Fruit fly (Drosophila melanogaster) whole organism, embryonic: ENCODE measurements around the gene CG5225.

Source experiments
- Aef1 ChIP-seq: fragments of 200-800 bp; sonication (Bioruptor generic); IDR thresholded peaks from 3 replicates; pipeline ENCODE4 v1.3.6; 2022; ENCODE audit warnings: missing biosample characterization, missing genetic modification characterization
- Blimp-1 ChIP-seq: fragments of 200-800 bp; sonication (Bioruptor generic); optimal IDR thresholded peaks from 3 replicates; lab custom pipeline; 2018; ENCODE audit warnings: missing biosample characterization, missing genetic modification characterization, mild to moderate bottlenecking, moderate library complexity, missing genetic modification reagents
- BtbVII ChIP-seq: fragments of 200-800 bp; sonication (Bioruptor generic); optimal IDR thresholded peaks from 3 replicates; lab custom pipeline; 2017; ENCODE audit warnings: missing biosample characterization, mild to moderate bottlenecking, missing genetic modification characterization
- CG10274 ChIP-seq: fragments of 200-800 bp; sonication (Bioruptor generic); optimal IDR thresholded peaks from 3 replicates; lab custom pipeline; 2017; ENCODE audit warnings: missing biosample characterization, mild to moderate bottlenecking, missing genetic modification characterization
- CG12391 ChIP-seq: fragments of 200-800 bp; sonication (Bioruptor generic); optimal IDR thresholded peaks from 3 replicates; lab custom pipeline; 2018; ENCODE audit warnings: missing biosample characterization, mild to moderate bottlenecking, missing genetic modification characterization, moderate library complexity
- CG12769 ChIP-seq: fragments of 200-800 bp; sonication (Bioruptor generic); optimal IDR thresholded peaks from 2 replicates; lab custom pipeline; 2019; ENCODE audit warnings: missing biosample characterization, mild to moderate bottlenecking, missing genetic modification characterization, moderate library complexity
- CG13123 ChIP-seq: fragments of 200-800 bp; sonication (Bioruptor generic); optimal IDR thresholded peaks from 2 replicates; lab custom pipeline; 2016; ENCODE audit warnings: missing biosample characterization, missing genetic modification characterization
- CG14441 ChIP-seq: fragments of 200-800 bp; sonication (Bioruptor generic); IDR thresholded peaks from 2 replicates; pipeline ENCODE4 v1.3.6; 2022; ENCODE audit warnings: missing biosample characterization, missing genetic modification characterization
- CG15011 ChIP-seq: fragments of 200-800 bp; sonication (Bioruptor generic); optimal IDR thresholded peaks from 3 replicates; lab custom pipeline; 2018; ENCODE audit warnings: missing biosample characterization, mild to moderate bottlenecking, missing genetic modification characterization
- CG1529 ChIP-seq: fragments of 200-800 bp; sonication (Bioruptor generic); optimal IDR thresholded peaks from 3 replicates; lab custom pipeline; 2018; ENCODE audit warnings: missing biosample characterization, missing genetic modification characterization
- CG17186 ChIP-seq: fragments of 200-800 bp; sonication (Bioruptor generic); optimal IDR thresholded peaks from 3 replicates; lab custom pipeline; 2017; ENCODE audit warnings: missing biosample characterization, missing genetic modification reagents, missing genetic modification characterization
- CG17328 ChIP-seq: fragments of 200-800 bp; sonication (Bioruptor generic); IDR thresholded peaks from 2 replicates; pipeline ENCODE4 v1.3.6; 2022; ENCODE audit warnings: missing biosample characterization, missing genetic modification characterization
- CG17912 ChIP-seq: fragments of 200-800 bp; sonication (Bioruptor generic); optimal IDR thresholded peaks from 2 replicates; lab custom pipeline; 2018; ENCODE audit warnings: missing biosample characterization, mild to moderate bottlenecking, missing genetic modification characterization
- CG2120 ChIP-seq: fragments of 200-800 bp; sonication (Bioruptor generic); optimal IDR thresholded peaks from 3 replicates; lab custom pipeline; 2016; ENCODE audit warnings: missing biosample characterization, missing genetic modification characterization
- CG2678 ChIP-seq: fragments of 200-800 bp; sonication (Bioruptor generic); optimal IDR thresholded peaks from 3 replicates; lab custom pipeline; 2019; ENCODE audit warnings: missing biosample characterization, mild to moderate bottlenecking, missing genetic modification characterization, moderate library complexity
- CG2712 ChIP-seq: fragments of 200-800 bp; optimal IDR thresholded peaks from 3 replicates; lab custom pipeline; 2019; ENCODE audit warnings: missing biosample characterization, mild to moderate bottlenecking, missing genetic modification characterization, moderate library complexity
- CG30403 ChIP-seq: fragments of 200-800 bp; sonication (Bioruptor generic); optimal IDR thresholded peaks from 3 replicates; lab custom pipeline; 2016; ENCODE audit warnings: missing biosample characterization, missing genetic modification characterization
- CG32767 ChIP-seq: fragments of 200-800 bp; sonication (Bioruptor generic); IDR thresholded peaks from 2 replicates; pipeline ENCODE4 v1.3.6; 2022; ENCODE audit warnings: missing biosample characterization, missing genetic modification characterization
- CG34422 ChIP-seq: fragments of 200-800 bp; sonication (Bioruptor generic); IDR thresholded peaks from 3 replicates; pipeline ENCODE4 v1.3.6; 2022; ENCODE audit warnings: missing biosample characterization, missing genetic modification characterization
- CG4424 ChIP-seq: fragments of 200-800 bp; sonication (Bioruptor generic); optimal IDR thresholded peaks from 3 replicates; lab custom pipeline; 2016; ENCODE audit warnings: missing biosample characterization, missing genetic modification characterization
- CG4617 ChIP-seq: fragments of 200-800 bp; sonication (Bioruptor generic); optimal IDR thresholded peaks from 3 replicates; lab custom pipeline; 2016; ENCODE audit warnings: missing biosample characterization, missing genetic modification characterization, borderline replicate concordance
- CG7271 ChIP-seq: fragments of 200-800 bp; sonication (Bioruptor generic); optimal IDR thresholded peaks from 2 replicates; lab custom pipeline; 2018; ENCODE audit warnings: missing biosample characterization, mild to moderate bottlenecking, missing genetic modification characterization, moderate library complexity
- CG7928 ChIP-seq: fragments of 200-800 bp; sonication (Bioruptor generic); optimal IDR thresholded peaks from 2 replicates; lab custom pipeline; 2017; ENCODE audit warnings: missing biosample characterization, mild to moderate bottlenecking, missing genetic modification characterization
- CG8290 ChIP-seq, 3 experiments: fragments of 200-800 bp; sonication (Bioruptor generic); optimal IDR thresholded peaks; 2 replicates each; lab custom pipeline; 2016 to 2019; ENCODE audit warnings: missing biosample characterization in 3 of 3, missing genetic modification characterization in 3 of 3, mild to moderate bottlenecking in 2 of 3, moderate library complexity in 1 of 3
- CG8944 ChIP-seq: fragments of 200-800 bp; sonication (Bioruptor generic); optimal IDR thresholded peaks from 3 replicates; lab custom pipeline; 2016; ENCODE audit warnings: missing biosample characterization, missing genetic modification characterization
- CG9797 ChIP-seq: fragments of 200-800 bp; sonication (Bioruptor generic); optimal IDR thresholded peaks from 3 replicates; lab custom pipeline; 2018; ENCODE audit warnings: missing biosample characterization, mild to moderate bottlenecking, missing genetic modification characterization
- D19A ChIP-seq: fragments of 200-800 bp; optimal IDR thresholded peaks from 3 replicates; lab custom pipeline; 2019; ENCODE audit warnings: missing biosample characterization, mild to moderate bottlenecking, missing genetic modification characterization, moderate library complexity
- H2.0 ChIP-seq: fragments of 200-800 bp; sonication (Bioruptor generic); IDR thresholded peaks from 2 replicates; pipeline ENCODE4 v1.3.6; 2022; ENCODE audit warnings: missing biosample characterization, missing genetic modification characterization
- HLH54F ChIP-seq: fragments of 200-800 bp; sonication (Bioruptor generic); optimal IDR thresholded peaks from 3 replicates; lab custom pipeline; 2016; ENCODE audit warnings: missing biosample characterization, missing genetic modification characterization
- HLHmδ ChIP-seq: fragments of 200-800 bp; sonication (Bioruptor generic); optimal IDR thresholded peaks from 2 replicates; lab custom pipeline; 2018; ENCODE audit warnings: missing biosample characterization, mild to moderate bottlenecking, missing genetic modification characterization, moderate library complexity
- Hey ChIP-seq: fragments of 200-800 bp; sonication (Bioruptor generic); optimal IDR thresholded peaks from 3 replicates; lab custom pipeline; 2018; ENCODE audit warnings: missing biosample characterization, mild to moderate bottlenecking, missing genetic modification characterization
- Hmx ChIP-seq: fragments of 200-800 bp; sonication (Bioruptor generic); optimal IDR thresholded peaks from 2 replicates; lab custom pipeline; 2016; ENCODE audit warnings: missing biosample characterization, missing genetic modification characterization
- Hr3 ChIP-seq: fragments of 200-800 bp; sonication (Bioruptor generic); optimal IDR thresholded peaks from 3 replicates; lab custom pipeline; 2016; ENCODE audit warnings: missing biosample characterization, missing genetic modification characterization
- Hr39 ChIP-seq: fragments of >200 bp; optimal IDR thresholded peaks from 2 replicates; lab custom pipeline; 2017
- Hr51 ChIP-seq, 2 experiments: fragments of 200-800 bp; sonication (Bioruptor generic); optimal IDR thresholded peaks; 2 replicates in 1 of 2; 3 replicates in 1 of 2; lab custom pipeline; 2016 to 2018; ENCODE audit warnings: missing biosample characterization in 2 of 2, missing genetic modification characterization in 2 of 2, mild to moderate bottlenecking in 1 of 2, moderate library complexity in 1 of 2
- NC2β ChIP-seq: fragments of 200-800 bp; sonication (Bioruptor generic); optimal IDR thresholded peaks from 2 replicates; lab custom pipeline; 2016; ENCODE audit warnings: missing biosample characterization, missing genetic modification characterization
- Oli ChIP-seq: fragments of 200-800 bp; sonication (Bioruptor generic); optimal IDR thresholded peaks from 2 replicates; lab custom pipeline; 2018; ENCODE audit warnings: missing biosample characterization, mild to moderate bottlenecking, missing genetic modification characterization, moderate library complexity
- PHDP ChIP-seq: fragments of 200-800 bp; sonication (Bioruptor generic); optimal IDR thresholded peaks from 3 replicates; lab custom pipeline; 2018; ENCODE audit warnings: missing biosample characterization, mild to moderate bottlenecking, missing genetic modification characterization, moderate library complexity
- Ravus ChIP-seq: fragments of 200-800 bp; sonication (Bioruptor generic); IDR thresholded peaks from 2 replicates; pipeline ENCODE4 v1.3.6; 2022; ENCODE audit warnings: missing biosample characterization, missing genetic modification characterization
- Xrp1 ChIP-seq: fragments of 200-800 bp; sonication (Bioruptor generic); IDR thresholded peaks from 2 replicates; pipeline ENCODE4 v1.3.6; 2022; ENCODE audit warnings: missing biosample characterization, missing genetic modification characterization
- bsh ChIP-seq, 2 experiments: fragments of 200-800 bp; sonication (Bioruptor generic); optimal IDR thresholded peaks; 2 replicates each; lab custom pipeline; 2017 to 2018; ENCODE audit warnings: mild to moderate bottlenecking in 2 of 2, missing biosample characterization in 2 of 2, missing genetic modification characterization in 2 of 2, moderate library complexity in 1 of 2
- dm ChIP-seq: fragments of 200-800 bp; sonication (Bioruptor generic); optimal IDR thresholded peaks from 3 replicates; lab custom pipeline; 2016; ENCODE audit warnings: missing biosample characterization, missing genetic modification characterization
- eyg ChIP-seq: fragments of 200-800 bp; sonication (Bioruptor generic); optimal IDR thresholded peaks from 3 replicates; lab custom pipeline; 2016; ENCODE audit warnings: missing biosample characterization, missing genetic modification characterization
- fd64A ChIP-seq: fragments of 200-800 bp; sonication (Bioruptor generic); optimal IDR thresholded peaks from 3 replicates; lab custom pipeline; 2018; ENCODE audit warnings: missing biosample characterization, mild to moderate bottlenecking, missing genetic modification characterization
- gsb-n ChIP-seq: fragments of 200-800 bp; sonication (Bioruptor generic); optimal IDR thresholded peaks from 3 replicates; lab custom pipeline; 2018; ENCODE audit warnings: missing biosample characterization, mild to moderate bottlenecking, missing genetic modification characterization
- ind ChIP-seq: fragments of 200-800 bp; sonication (Bioruptor generic); optimal IDR thresholded peaks from 3 replicates; lab custom pipeline; 2016; ENCODE audit warnings: missing biosample characterization, missing genetic modification characterization
- lab ChIP-seq: fragments of 200-800 bp; sonication (Bioruptor generic); optimal IDR thresholded peaks from 3 replicates; lab custom pipeline; 2017; ENCODE audit warnings: missing biosample characterization, missing genetic modification characterization, mild to moderate bottlenecking, moderate library complexity, missing genetic modification reagents
- sens ChIP-seq: fragments of 200-800 bp; sonication (Bioruptor generic); peaks from one replicate; lab custom pipeline; 2016; ENCODE audit warnings: missing biosample characterization, missing genetic modification characterization
- stwl ChIP-seq: fragments of 200-800 bp; sonication (Bioruptor generic); optimal IDR thresholded peaks from 3 replicates; lab custom pipeline; 2018; ENCODE audit warnings: missing biosample characterization, mild to moderate bottlenecking, missing genetic modification characterization, moderate library complexity
- tin ChIP-seq: fragments of 200-800 bp; sonication (Bioruptor generic); optimal IDR thresholded peaks from 3 replicates; lab custom pipeline; 2016; ENCODE audit warnings: missing biosample characterization, missing genetic modification characterization
- vnd ChIP-seq: fragments of 200-800 bp; sonication (Bioruptor generic); IDR thresholded peaks from 3 replicates; pipeline ENCODE4 v1.3.6; 2022; ENCODE audit warnings: missing biosample characterization, missing genetic modification characterization; ENCODE audit not compliant: partially characterized antibody

CG5225 gene

dm6 chr3R:16991781-16992180 is 36.7 kb upstream of the CG5225 start, which contains the start of gene EMC2B (continued):
- TF ChIP-seq BtbVII: no peak
- peak; percentile 34 for TF ChIP-seq Oli (tag; lab: Kevin White, UChicago)
- peak; percentile 31 for TF ChIP-seq lab (GFP tag; lab: Kevin White, UChicago)
- peak; percentile 75 for TF ChIP-seq eyg (GFP tag; lab: Kevin White, UChicago)
- no peak for TF ChIP-seq fd64A (GFP tag; lab: Kevin White, UChicago)
- TF ChIP-seq Ravus: no peak
- TF ChIP-seq dm: peak; percentile 43
- TF ChIP-seq CG4424 (GFP tag; lab: Kevin White, UChicago): peak; percentile 5
- TF ChIP-seq sens (GFP tag; lab: Kevin White, UChicago): peak; percentile 86
- peak; percentile 58 for TF ChIP-seq CG30403
- no peak for TF ChIP-seq PHDP
- TF ChIP-seq CG34422 (GFP tag; lab: Robert Waterston, UW): no peak
- no peak for TF ChIP-seq vnd (GFP tag; lab: Robert Waterston, UW)
- TF ChIP-seq Hr51 (GFP tag; optimal IDR thresholded peaks at IDR 0.05; lab: Kevin White, UChicago): peak in 1 of 2 experiments; percentile 16
- no peak for TF ChIP-seq CG32767 (GFP tag; lab: Robert Waterston, UW)
- TF ChIP-seq H2.0 (GFP tag; lab: Robert Waterston, UW): no peak
- no peak for TF ChIP-seq CG1529 (GFP tag; lab: Kevin White, UChicago)
- peak; percentile 69 for TF ChIP-seq CG2120 (GFP tag; lab: Kevin White, UChicago)
- TF ChIP-seq CG17186: no peak
- no peak for TF ChIP-seq Hr39
- TF ChIP-seq CG2678 (tag; lab: Kevin White, UChicago): peak; percentile 46
- TF ChIP-seq tin (GFP tag; lab: Kevin White, UChicago): peak; percentile 23
- peak; percentile 17 for TF ChIP-seq NC2β
- no peak for TF ChIP-seq CG7928
- peak; percentile 1 for TF ChIP-seq CG8944 (GFP tag; lab: Kevin White, UChicago)
- TF ChIP-seq D19A (tag; lab: Kevin White, UChicago): peak; percentile 81
- peak; percentile 38 for TF ChIP-seq CG2712 (tag; lab: Kevin White, UChicago)
- no peak for TF ChIP-seq CG10274 (GFP tag; lab: Kevin White, UChicago)
- peak; percentile 36 for TF ChIP-seq ind (GFP tag; lab: Kevin White, UChicago)
- TF ChIP-seq Blimp-1 (GFP tag; lab: Kevin White, UChicago): no peak
- TF ChIP-seq Hr3: peak; percentile 39
- no peak for TF ChIP-seq Hmx
- peak; percentile 88 for TF ChIP-seq stwl
- peak in 1 of 2 experiments; percentile 8 for TF ChIP-seq bsh (GFP tag; optimal IDR thresholded peaks at IDR 0.05; lab: Kevin White, UChicago)
- peak; percentile 39 for TF ChIP-seq HLH54F (GFP tag; lab: Kevin White, UChicago)
- TF ChIP-seq CG9797 (GFP tag; lab: Kevin White, UChicago): peak; percentile 53
- no peak for TF ChIP-seq Xrp1 (GFP tag; lab: Robert Waterston, UW)
- TF ChIP-seq CG7271 (tag; lab: Kevin White, UChicago): no peak
- TF ChIP-seq gsb-n (tag; lab: Kevin White, UChicago): peak; percentile 5
- TF ChIP-seq CG12769 (tag; lab: Kevin White, UChicago): peak; percentile 37
- TF ChIP-seq CG15011 (GFP tag; lab: Kevin White, UChicago): no peak
- TF ChIP-seq CG4617 (GFP tag; lab: Kevin White, UChicago): peak; percentile 77
- TF ChIP-seq CG14441 (GFP tag; lab: Robert Waterston, UW): no peak
- peak; percentile 27 for TF ChIP-seq CG8290 (GFP tag; optimal IDR thresholded peaks at IDR 0.05; lab: Kevin White, UChicago)
- peak in 1 of 2 experiments; percentile 67 for TF ChIP-seq CG8290 (tag; optimal IDR thresholded peaks at IDR 0.05; lab: Kevin White, UChicago)
- TF ChIP-seq Aef1 (GFP tag; lab: Robert Waterston, UW): no peak
- peak; percentile 44 for TF ChIP-seq CG12391 (tag; lab: Kevin White, UChicago)
- no peak for TF ChIP-seq HLHmδ (GFP tag; lab: Kevin White, UChicago)
- peak; percentile 14 for TF ChIP-seq CG13123 (GFP tag; lab: Kevin White, UChicago)
- no peak for TF ChIP-seq CG17328 (GFP tag; lab: Robert Waterston, UW)
- peak; percentile 40 for TF ChIP-seq CG17912 (GFP tag; lab: Kevin White, UChicago)
- TF ChIP-seq Hey: no peak
